Fruit fly (Drosophila melanogaster): ENCODE data around the gene CG32687.

DNA sequence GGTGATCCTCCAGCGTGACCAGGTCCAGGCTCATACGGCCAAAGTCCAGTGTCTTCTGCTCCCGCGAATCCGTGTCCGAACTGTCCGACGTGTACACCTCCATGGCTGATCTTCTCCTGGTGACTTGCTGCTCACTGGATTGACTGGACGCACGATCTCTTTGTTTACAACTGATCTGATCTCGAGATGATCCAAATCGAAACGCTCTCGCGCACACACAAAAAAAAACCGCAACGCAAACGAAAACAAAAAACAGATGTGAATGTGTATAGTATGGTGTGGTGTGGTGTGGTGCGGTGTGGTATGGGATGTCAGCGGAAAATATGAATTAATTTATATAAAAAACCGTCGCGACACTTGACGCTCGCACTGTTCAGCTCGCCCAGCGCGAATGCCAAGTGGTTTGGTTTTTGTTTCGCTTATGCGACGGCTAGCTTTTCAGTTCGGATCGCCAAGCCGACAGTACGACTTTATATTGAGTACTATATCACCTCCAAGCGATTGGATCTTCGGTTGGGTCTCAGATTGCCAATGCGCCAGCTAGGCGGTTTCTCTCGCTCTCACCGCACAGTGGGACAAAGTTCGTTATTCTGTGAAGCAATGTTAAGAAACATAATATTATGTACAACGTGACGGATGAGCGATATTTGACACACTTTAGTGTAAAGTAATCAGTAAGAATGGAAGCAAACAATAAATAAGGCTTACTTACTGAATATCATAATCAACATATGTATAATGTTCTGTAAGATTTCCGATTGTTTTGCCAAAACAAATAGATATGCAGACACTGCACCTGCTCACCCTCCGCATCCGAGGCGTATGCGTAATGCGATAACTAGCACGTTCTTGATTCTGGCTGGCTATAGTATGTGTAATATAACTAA lies 618 bp downstream of the CG32687 start:
- TF ChIP-seq N (GFP tag; optimal IDR thresholded peaks at IDR 0.05) (no peak), fru (GFP tag; optimal IDR thresholded peaks at IDR 0.05) (peak; percentile 84), sage (GFP tag; optimal IDR thresholded peaks at IDR 0.05) (peak; percentile 0), Hnf4 (GFP tag; optimal IDR thresholded peaks at IDR 0.05) (peak; percentile 52), Dfd (GFP tag; optimal IDR thresholded peaks at IDR 0.05) (no peak), rgr (GFP tag; optimal IDR thresholded peaks at IDR 0.05) (peak; percentile 65), h (GFP tag; optimal IDR thresholded peaks at IDR 0.05) (peak; percentile 77)

Measured in whole organism, wandering third instar larva.